Fruit fly (Drosophila melanogaster) Kc167 (cell line): Measurements from ENCODE around the gene CG1909.

Experiments
- Myc ChIP-seq: fragments of >200 bp; optimal IDR thresholded peaks from 2 replicates; lab custom pipeline; 2017; ENCODE audit warnings: missing external identifiers
- Sin3A ChIP-seq: fragments of >200 bp; optimal IDR thresholded peaks from 2 replicates; lab custom pipeline; 2018; ENCODE audit warnings: missing external identifiers

DNA sequence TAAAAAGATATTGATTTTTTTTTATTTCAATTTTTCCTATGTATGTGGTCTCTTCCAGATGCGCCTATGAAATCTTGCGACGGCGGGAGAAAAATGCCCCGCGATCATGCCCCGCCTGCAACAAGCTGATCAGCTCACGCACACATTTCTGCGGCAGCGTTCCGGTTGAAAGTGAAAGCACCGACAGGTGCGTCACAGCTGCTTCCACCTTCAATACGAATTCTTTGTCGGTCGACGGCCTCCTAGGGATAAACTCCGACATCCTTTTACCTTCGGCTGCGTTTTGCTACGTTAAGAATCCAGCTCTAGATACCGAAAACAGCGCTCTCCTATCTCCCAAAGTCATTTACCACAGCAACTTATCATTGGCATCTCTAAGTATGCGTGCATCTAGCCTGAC lies 5.6 kb downstream of the CG1909 start:
- no peak for TF ChIP-seq Sin3A (lab: Kevin White, UChicago)
- no peak for TF ChIP-seq Myc (lab: Kevin White, UChicago)
